Worm (Caenorhabditis elegans) whole organism, L3 larva: ENCODE measurements around the gene sri-31.

Experiments used
- R02D3.7 ChIP-seq: fragments of 150-350 bp; optimal IDR thresholded peaks from 2 replicates; lab custom pipeline; 2014; ENCODE audit warnings: missing biosample characterization, missing genetic modification characterization
- ZK546.5 ChIP-seq: sonication (generic microtip); optimal IDR thresholded peaks from 2 replicates; lab custom pipeline; 2017; ENCODE audit warnings: missing biosample characterization, missing genetic modification characterization
- aly-2 ChIP-seq: fragments of 150-350 bp; optimal IDR thresholded peaks from 2 replicates; lab custom pipeline; 2014; ENCODE audit warnings: missing biosample characterization, missing genetic modification characterization
- ama-1 ChIP-seq: fragments of 150-350 bp; optimal IDR thresholded peaks from 2 replicates; lab custom pipeline; 2018
- ceh-16 ChIP-seq: sonication (generic microtip); optimal IDR thresholded peaks from 2 replicates; lab custom pipeline; 2017; ENCODE audit warnings: missing biosample characterization, missing genetic modification characterization
- ceh-9 ChIP-seq: sonication (generic microtip); optimal IDR thresholded peaks from 2 replicates; lab custom pipeline; 2018; ENCODE audit warnings: missing biosample characterization, missing genetic modification characterization
- egl-27 ChIP-seq: sonication (generic microtip); optimal IDR thresholded peaks from 4 replicates; lab custom pipeline; 2017; ENCODE audit warnings: missing biosample characterization, missing genetic modification reagents, missing genetic modification characterization
- egl-5 ChIP-seq: fragments of 150-350 bp; optimal IDR thresholded peaks from 2 replicates; lab custom pipeline; 2017; ENCODE audit warnings: missing biosample characterization, missing genetic modification reagents, missing genetic modification characterization, inconsistent platforms
- elt-2 ChIP-seq: sonication (generic microtip); optimal IDR thresholded peaks from 2 replicates; lab custom pipeline; 2016; ENCODE audit warnings: missing genetic modification reagents, mild to moderate bottlenecking, missing genetic modification characterization, missing compliant biosample characterization
- elt-3 ChIP-seq, 3 experiments: fragments of 150-350 bp in 1 of 3; sonication (generic microtip) in 2 of 3; optimal IDR thresholded peaks; 2 replicates in 2 of 3; 4 replicates in 1 of 3; lab custom pipeline; 2014 to 2017; ENCODE audit warnings: missing biosample characterization in 3 of 3, missing genetic modification characterization in 3 of 3
- eor-1 ChIP-seq, 2 experiments: fragments of 150-350 bp; optimal IDR thresholded peaks; 2 replicates each; lab custom pipeline; 2014 to 2018; ENCODE audit warnings: missing biosample characterization in 2 of 2, missing genetic modification characterization in 2 of 2
- fkh-10 ChIP-seq: sonication (generic microtip); optimal IDR thresholded peaks from 2 replicates; lab custom pipeline; 2017; ENCODE audit warnings: missing biosample characterization, missing genetic modification reagents, missing genetic modification characterization
- fkh-2 ChIP-seq: fragments of 150-350 bp; optimal IDR thresholded peaks from 2 replicates; lab custom pipeline; 2014; ENCODE audit warnings: missing biosample characterization, missing genetic modification reagents, missing genetic modification characterization
- fos-1 ChIP-seq: fragments of 150-350 bp; optimal IDR thresholded peaks from 2 replicates; lab custom pipeline; 2014; ENCODE audit warnings: missing biosample characterization, missing genetic modification characterization
- hmg-11 ChIP-seq: sonication (generic microtip); optimal IDR thresholded peaks from 2 replicates; lab custom pipeline; 2016; ENCODE audit warnings: missing genetic modification characterization, missing compliant biosample characterization
- jun-1 ChIP-seq: fragments of 150-350 bp; optimal IDR thresholded peaks from 2 replicates; lab custom pipeline; 2014; ENCODE audit warnings: missing biosample characterization, missing genetic modification reagents, missing genetic modification characterization
- lin-39 ChIP-seq: fragments of 150-350 bp; optimal IDR thresholded peaks from 2 replicates; lab custom pipeline; 2018; ENCODE audit warnings: missing biosample characterization, missing genetic modification reagents, missing genetic modification characterization
- lsy-12 ChIP-seq: sonication (generic microtip); optimal IDR thresholded peaks from 2 replicates; lab custom pipeline; 2016; ENCODE audit warnings: mild to moderate bottlenecking, missing genetic modification characterization, missing compliant biosample characterization
- mml-1 ChIP-seq: fragments of 150-350 bp; sonication (generic microtip); optimal IDR thresholded peaks from 3 replicates; lab custom pipeline; 2014; ENCODE audit warnings: missing biosample characterization, missing genetic modification characterization
- nfya-1 ChIP-seq: sonication (generic microtip); optimal IDR thresholded peaks from 2 replicates; lab custom pipeline; 2017; ENCODE audit warnings: missing genetic modification characterization, mild to moderate bottlenecking, missing compliant biosample characterization, antibody characterized with exemption, moderate library complexity; ENCODE audit not compliant: insufficient read depth
- nhr-11 ChIP-seq: fragments of 150-350 bp; optimal IDR thresholded peaks from 2 replicates; lab custom pipeline; 2014; ENCODE audit warnings: missing biosample characterization, missing genetic modification characterization
- nhr-12 ChIP-seq: fragments of 150-350 bp; optimal IDR thresholded peaks from 2 replicates; lab custom pipeline; 2014; ENCODE audit warnings: missing biosample characterization, missing genetic modification characterization
- nhr-237 ChIP-seq: fragments of 150-350 bp; optimal IDR thresholded peaks from 2 replicates; lab custom pipeline; 2014; ENCODE audit warnings: missing biosample characterization, missing genetic modification characterization
- nhr-25 ChIP-seq: sonication (generic microtip); optimal IDR thresholded peaks from 2 replicates; lab custom pipeline; 2017; ENCODE audit warnings: missing biosample characterization, missing genetic modification characterization
- nhr-28 ChIP-seq: fragments of 150-350 bp; optimal IDR thresholded peaks from 2 replicates; lab custom pipeline; 2014; ENCODE audit warnings: missing biosample characterization, missing genetic modification characterization
- nhr-76 ChIP-seq: fragments of 150-350 bp; sonication (generic microtip); optimal IDR thresholded peaks from 5 replicates; lab custom pipeline; 2014; ENCODE audit warnings: missing biosample characterization, missing genetic modification characterization
- nhr-77 ChIP-seq: fragments of 150-350 bp; optimal IDR thresholded peaks from 2 replicates; lab custom pipeline; 2014; ENCODE audit warnings: missing biosample characterization, missing genetic modification characterization
- pha-4 ChIP-seq: fragments of 150-350 bp; optimal IDR thresholded peaks from 2 replicates; lab custom pipeline; 2014; ENCODE audit warnings: missing biosample characterization, missing genetic modification reagents, missing genetic modification characterization
- pqm-1 ChIP-seq: fragments of 150-350 bp; optimal IDR thresholded peaks from 2 replicates; lab custom pipeline; 2017; ENCODE audit warnings: missing biosample characterization, missing genetic modification characterization, inconsistent platforms
- sea-2 ChIP-seq: fragments of 150-350 bp; sonication (generic microtip); optimal IDR thresholded peaks from 4 replicates; lab custom pipeline; 2014; ENCODE audit warnings: missing biosample characterization, missing genetic modification reagents, missing genetic modification characterization
- skn-1 ChIP-seq: fragments of 150-350 bp; optimal IDR thresholded peaks from 2 replicates; lab custom pipeline; 2014; ENCODE audit warnings: missing biosample characterization, missing genetic modification characterization
- snpc-4 ChIP-seq: fragments of 150-350 bp; optimal IDR thresholded peaks from 2 replicates; lab custom pipeline; 2014; ENCODE audit warnings: missing biosample characterization, missing genetic modification characterization
- tbx-2 ChIP-seq: sonication (generic microtip); optimal IDR thresholded peaks from 2 replicates; lab custom pipeline; 2016; ENCODE audit warnings: mild to moderate bottlenecking, missing genetic modification characterization, missing compliant biosample characterization
- unc-39 ChIP-seq: sonication (generic microtip); optimal IDR thresholded peaks from 4 replicates; lab custom pipeline; 2017; ENCODE audit warnings: missing biosample characterization, missing genetic modification characterization
- unc-62 ChIP-seq: fragments of 150-350 bp; sonication (generic microtip); optimal IDR thresholded peaks from 4 replicates; lab custom pipeline; 2014; ENCODE audit warnings: missing biosample characterization, missing genetic modification reagents, missing genetic modification characterization
- ztf-4 ChIP-seq: fragments of 150-350 bp; optimal IDR thresholded peaks from 2 replicates; lab custom pipeline; 2014; ENCODE audit warnings: missing biosample characterization, missing genetic modification characterization

sri-31 gene

ce11 chrII:3012133-3012532 is 38.7 kb upstream of the sri-31 start, which contains the start of gene C41H7.9:
C41H7.9 (minus strand) TSS chrII:3012233.
- TF ChIP-seq elt-3 (tag; optimal IDR thresholded peaks at IDR 0.05; lab: Kevin White, UChicago) (no peak), unc-39 (no peak), fkh-10 (no peak)

ce11 chrII:3014196-3014849 is 36.5 kb upstream of the sri-31 start, which contains the start of gene C41H7.2:
C41H7.2 (plus strand) TSS chrII:3014817.
- no peak for TF ChIP-seq egl-27 (tag; lab: Kevin White, UChicago)
- TF ChIP-seq lin-39 (tag; lab: Kevin White, UChicago) = no peak
- TF ChIP-seq fkh-10 = no peak
- TF ChIP-seq skn-1 = no peak
- TF ChIP-seq nhr-28 (tag; lab: Kevin White, UChicago) = no peak
- TF ChIP-seq aly-2 (tag; lab: Kevin White, UChicago) = no peak
- TF ChIP-seq pqm-1 (tag; lab: Kevin White, UChicago) = peak; percentile 49
- peak; percentile 91 for TF ChIP-seq elt-2 (tag; lab: Kevin White, UChicago)
- no peak for TF ChIP-seq ceh-16 (tag; lab: Kevin White, UChicago)
- TF ChIP-seq eor-1 (tag; optimal IDR thresholded peaks at IDR 0.05; lab: Kevin White, UChicago) = no peak
- TF ChIP-seq fos-1 (tag; lab: Kevin White, UChicago) = no peak
- no peak for TF ChIP-seq ceh-9
- no peak for TF ChIP-seq snpc-4 (tag; lab: Kevin White, UChicago)
- no peak for TF ChIP-seq nhr-76 (tag; lab: Kevin White, UChicago)
- TF ChIP-seq nhr-237 (tag; lab: Kevin White, UChicago) = no peak
- no peak for TF ChIP-seq mml-1
- peak; percentile 83 for TF ChIP-seq nfya-1
- no peak for TF ChIP-seq sea-2
- TF ChIP-seq hmg-11 (tag; lab: Kevin White, UChicago) = no peak

- TF ChIP-seq mml-1 (no peak), nhr-76 (tag; lab: Kevin White, UChicago) (no peak), unc-62 (GFP tag; lab: Kevin White, UChicago) (no peak), ztf-4 (tag; lab: Kevin White, UChicago) (no peak), ceh-16 (tag; lab: Kevin White, UChicago) (no peak), ama-1 (lab: Kevin White, UChicago) (no peak), pqm-1 (tag; lab: Kevin White, UChicago) (no peak), nhr-28 (tag; lab: Kevin White, UChicago) (no peak), ZK546.5 (tag; lab: Kevin White, UChicago) (no peak), R02D3.7 (tag; lab: Kevin White, UChicago) (no peak), nhr-25 (no peak)
Observed at ce11 chrII:3019807-3020206, 31.0 kb upstream of the sri-31 start, which contains the start of gene clec-3. clec-3 (minus strand) TSS chrII:3019907.

- TF ChIP-seq skn-1 = no peak
- TF ChIP-seq sea-2 = no peak
- no peak for TF ChIP-seq egl-5
- no peak for TF ChIP-seq nhr-76 (tag; lab: Kevin White, UChicago)
- TF ChIP-seq elt-2 (tag; lab: Kevin White, UChicago) = no peak
- TF ChIP-seq R02D3.7 (tag; lab: Kevin White, UChicago) = no peak
- no peak for TF ChIP-seq fkh-2 (tag; lab: Kevin White, UChicago)
- TF ChIP-seq ztf-4 (tag; lab: Kevin White, UChicago) = no peak
- no peak for TF ChIP-seq nhr-28 (tag; lab: Kevin White, UChicago)
- TF ChIP-seq ceh-16 (tag; lab: Kevin White, UChicago) = no peak
- no peak for TF ChIP-seq eor-1 (tag; optimal IDR thresholded peaks at IDR 0.05; lab: Kevin White, UChicago)
Observed at ce11 chrII:3020899-3021298, 29.9 kb upstream of the sri-31 start.

- TF ChIP-seq unc-62 (GFP tag; lab: Kevin White, UChicago) = no peak
Observed at ce11 chrII:3023381-3023935, 27.3 kb upstream of the sri-31 start, which contains the start of gene clec-2. clec-2 (minus strand) TSS chrII:3023431.

ce11 chrII:3024655-3025054 is 26.1 kb upstream of the sri-31 start:
- TF ChIP-seq egl-5 = no peak
- no peak for TF ChIP-seq nhr-28 (tag; lab: Kevin White, UChicago)
- no peak for TF ChIP-seq nhr-11 (tag; lab: Kevin White, UChicago)
- no peak for TF ChIP-seq mml-1
- TF ChIP-seq lsy-12 = no peak
- no peak for TF ChIP-seq nhr-12
- TF ChIP-seq nhr-76 (tag; lab: Kevin White, UChicago) = no peak
- TF ChIP-seq ceh-16 (tag; lab: Kevin White, UChicago) = no peak
- TF ChIP-seq jun-1 (tag; lab: Kevin White, UChicago) = no peak
- TF ChIP-seq nhr-237 (tag; lab: Kevin White, UChicago) = no peak
- TF ChIP-seq pha-4 (tag; lab: Kevin White, UChicago) = no peak
- no peak for TF ChIP-seq R02D3.7 (tag; lab: Kevin White, UChicago)
- TF ChIP-seq tbx-2 = no peak
- no peak for TF ChIP-seq eor-1 (tag; optimal IDR thresholded peaks at IDR 0.05; lab: Kevin White, UChicago)
- TF ChIP-seq elt-2 (tag; lab: Kevin White, UChicago) = no peak
- TF ChIP-seq nhr-77 = no peak
